Worm (Caenorhabditis elegans): ENCODE data around the gene fbxb-47.
A peak's percentile ranks its signal among the peaks of the same experiment; 100 is the strongest.

The fbxb-47 gene

DNA sequence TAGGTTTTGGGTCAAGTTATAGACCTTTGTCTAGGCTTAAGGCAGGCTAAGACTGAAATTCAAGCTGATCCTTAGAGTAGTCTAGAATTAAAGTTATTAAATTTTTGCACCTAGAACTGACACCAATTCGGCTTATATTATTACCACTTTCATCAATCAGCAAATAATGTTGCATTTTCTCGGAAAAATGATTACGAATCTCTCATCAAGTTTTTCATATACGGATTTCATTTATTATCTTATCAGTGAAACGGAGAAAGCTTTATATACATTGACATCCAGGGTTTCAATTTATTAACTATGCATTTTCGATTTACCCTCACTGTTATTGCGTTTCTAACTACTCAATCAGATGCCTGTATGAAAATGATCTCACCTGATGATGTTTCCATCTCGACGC, 38.0 kb upstream of the fbxb-47 start, which contains the start of gene K07G6.1:
Gene K07G6.1 (plus strand): TSS at position 301 of the 400 bp plus-strand sequence.
- TF ChIP-seq ztf-6 (GFP tag; IDR thresholded peaks at IDR 0.05) (no peak), nhr-179 (tag; optimal IDR thresholded peaks at IDR 0.05) (no peak), bed-2 (GFP tag; IDR thresholded peaks at IDR 0.05) (no peak), rcor-1 (GFP tag; IDR thresholded peaks at IDR 0.05) (no peak), C06A6.2 (GFP tag; conservative IDR thresholded peaks at IDR 0.05) (no peak), dpff-1 (tag; optimal IDR thresholded peaks at IDR 0.05) (no peak), ztf-28 (GFP tag; IDR thresholded peaks at IDR 0.05) (no peak), egrh-3 (GFP tag; IDR thresholded peaks at IDR 0.05) (no peak), lsl-1 (GFP tag; optimal IDR thresholded peaks at IDR 0.05) (no peak), lin-26 (GFP tag; IDR thresholded peaks at IDR 0.05) (no peak), ets-4 (GFP tag; optimal IDR thresholded peaks at IDR 0.05) (no peak)

ce11 chrII:1738844-1739243, 35.6 kb upstream of the fbxb-47 start, which contains the start of the genes irld-9 and irld-33:
Gene irld-9 (minus strand): TSS chrII:1738944.
Gene irld-33 (plus strand): TSS chrII:1739052.
- no peak for TF ChIP-seq nhr-80 (tag; optimal IDR thresholded peaks at IDR 0.05)
- no peak for TF ChIP-seq Y95B8A.8 (GFP tag; IDR thresholded peaks at IDR 0.05)
- no peak for TF ChIP-seq egrh-3 (GFP tag; IDR thresholded peaks at IDR 0.05)
- no peak for TF ChIP-seq let-526 (GFP tag; IDR thresholded peaks at IDR 0.05)
- no peak for TF ChIP-seq hmg-1.2 (GFP tag; IDR thresholded peaks at IDR 0.05)
- TF ChIP-seq ceh-40 (GFP tag; IDR thresholded peaks at IDR 0.05): no peak
- no peak for TF ChIP-seq unc-62 (GFP tag; optimal IDR thresholded peaks at IDR 0.05)
- TF ChIP-seq cebp-1 (GFP tag; IDR thresholded peaks at IDR 0.05): no peak
- no peak for TF ChIP-seq cebp-1 (tag; optimal IDR thresholded peaks at IDR 0.05)
- TF ChIP-seq hlh-12 (tag; optimal IDR thresholded peaks at IDR 0.05): no peak
- TF ChIP-seq F55B11.4 (tag; optimal IDR thresholded peaks at IDR 0.05; ENCODE audit: borderline replicate concordance, insufficient read depth): no peak
- no peak for TF ChIP-seq Y67H2A.10 (GFP tag; conservative IDR thresholded peaks at IDR 0.05)
- no peak for TF ChIP-seq dpl-1 (GFP tag; optimal IDR thresholded peaks at IDR 0.05)
- no peak for TF ChIP-seq B0261.1 (tag; optimal IDR thresholded peaks at IDR 0.05)
- TF ChIP-seq F37B4.10 (GFP tag; IDR thresholded peaks at IDR 0.05): no peak
- TF ChIP-seq madf-3 (GFP tag; IDR thresholded peaks at IDR 0.05): no peak
- no peak for TF ChIP-seq madf-8 (GFP tag; conservative IDR thresholded peaks at IDR 0.05)
- TF ChIP-seq bed-1 (GFP tag; IDR thresholded peaks at IDR 0.05): no peak
- no peak for TF ChIP-seq F23B12.7 (tag; optimal IDR thresholded peaks at IDR 0.05; ENCODE audit: insufficient read depth)

DNA sequence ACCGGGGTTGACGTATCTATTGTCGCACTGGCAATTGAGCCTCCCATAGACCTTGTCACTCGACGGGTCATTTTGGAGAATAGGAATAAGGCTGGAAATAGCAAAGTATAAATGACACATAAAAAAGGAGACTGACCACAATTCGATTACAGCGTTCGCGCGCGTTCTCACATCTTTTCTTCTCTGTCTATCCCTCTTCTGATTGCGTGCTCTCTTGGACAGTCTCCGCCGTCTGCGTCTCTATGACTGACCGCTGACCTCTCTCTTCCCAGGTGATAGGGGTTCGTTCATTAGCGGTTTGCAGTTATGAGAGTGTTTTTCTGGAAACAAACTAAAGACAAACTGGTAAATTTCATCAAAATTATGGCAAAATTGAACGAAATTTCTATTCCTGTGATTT, 33.1 kb upstream of the fbxb-47 start, which contains the start of gene ceh-83:
Gene ceh-83 (minus strand): TSS at position 181 of the 400 bp plus-strand sequence.
- TF ChIP-seq nfyb-1 (GFP tag; IDR thresholded peaks at IDR 0.05): no peak
- 0 out of 2 replicates have a peak, but pooled peaks have one; percentile 25 for TF ChIP-seq pbrm-1 (GFP tag; IDR thresholded peaks at IDR 0.05)
- 0 out of 2 replicates have a peak, but pooled peaks have one; percentile 52 for TF ChIP-seq aptf-2 (GFP tag; conservative IDR thresholded peaks at IDR 0.05)
- TF ChIP-seq hmg-1.2 (GFP tag; IDR thresholded peaks at IDR 0.05): peak; percentile 92

DNA sequence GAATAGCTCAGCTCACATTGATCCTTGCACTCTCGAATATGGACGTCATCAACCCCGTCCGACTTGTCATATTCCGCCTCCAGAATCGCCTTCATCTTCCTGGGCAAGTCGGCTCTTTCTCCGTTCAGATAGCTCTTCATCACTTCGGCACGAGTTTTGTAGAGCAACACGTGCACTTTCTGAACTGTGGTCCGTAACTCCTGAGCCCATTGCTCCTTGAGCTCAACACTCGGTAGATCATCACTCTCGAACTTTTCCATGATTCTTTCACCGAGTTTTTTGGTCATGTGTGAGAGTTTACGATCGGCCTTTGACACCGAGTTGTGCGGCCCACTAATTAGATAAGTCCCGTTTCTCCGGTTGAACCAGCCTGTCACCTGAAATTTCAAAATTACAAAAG, 31.9 kb upstream of the fbxb-47 start:
- TF ChIP-seq nfya-1 (tag; optimal IDR thresholded peaks at IDR 0.05; ENCODE audit: borderline replicate concordance, insufficient read depth) (no peak), ztf-18 (tag; optimal IDR thresholded peaks at IDR 0.05) (no peak), ceh-91 (GFP tag; IDR thresholded peaks at IDR 0.05) (no peak), attf-5 (GFP tag; optimal IDR thresholded peaks at IDR 0.05) (no peak), nhr-120 (GFP tag; IDR thresholded peaks at IDR 0.05) (no peak), rcor-1 (GFP tag; IDR thresholded peaks at IDR 0.05) (no peak), ceh-58 (GFP tag; IDR thresholded peaks at IDR 0.05) (no peak), atf-7 (tag; optimal IDR thresholded peaks at IDR 0.05) (no peak), zim-3 (tag; optimal IDR thresholded peaks at IDR 0.05) (no peak), ceh-27 (GFP tag; optimal IDR thresholded peaks at IDR 0.05) (no peak), egrh-3 (GFP tag; IDR thresholded peaks at IDR 0.05) (no peak), F22D6.2 (tag; optimal IDR thresholded peaks at IDR 0.05) (no peak), lsy-27 (tag; optimal IDR thresholded peaks at IDR 0.05; ENCODE audit: borderline replicate concordance, insufficient read depth) (no peak), ekl-4 (GFP tag; IDR thresholded peaks at IDR 0.05) (no peak), sptf-2 (GFP tag; optimal IDR thresholded peaks at IDR 0.05) (no peak), xnd-1 (tag; optimal IDR thresholded peaks at IDR 0.05) (no peak)
